Fruit fly (Drosophila melanogaster) whole organism, embryonic: ENCODE data around the gene nkt.

Source experiments
- BtbVII ChIP-seq: fragments of 200-800 bp; sonication (Bioruptor generic); optimal IDR thresholded peaks from 3 replicates; lab custom pipeline; 2017; ENCODE audit warnings: missing biosample characterization, mild to moderate bottlenecking, missing genetic modification characterization
- CG12104 ChIP-seq: fragments of 200-800 bp; sonication (Bioruptor generic); optimal IDR thresholded peaks from 3 replicates; lab custom pipeline; 2016; ENCODE audit warnings: missing biosample characterization, missing genetic modification characterization
- CG13894 ChIP-seq: fragments of 200-800 bp; sonication (Bioruptor generic); optimal IDR thresholded peaks from 3 replicates; lab custom pipeline; 2018; ENCODE audit warnings: missing biosample characterization, mild to moderate bottlenecking, missing genetic modification characterization, moderate library complexity
- CG14050 ChIP-seq: fragments of 200-800 bp; sonication (Bioruptor generic); IDR thresholded peaks from 3 replicates; pipeline ENCODE4 v1.3.6; 2022; ENCODE audit warnings: missing biosample characterization, missing genetic modification characterization
- CG18764 ChIP-seq: fragments of 200-800 bp; sonication (Bioruptor generic); optimal IDR thresholded peaks from 3 replicates; lab custom pipeline; 2016; ENCODE audit warnings: missing biosample characterization, missing genetic modification characterization
- CG3163 ChIP-seq: fragments of 200-800 bp; sonication (Bioruptor generic); optimal IDR thresholded peaks from 3 replicates; lab custom pipeline; 2016; ENCODE audit warnings: missing biosample characterization, missing genetic modification characterization
- CG3407 ChIP-seq: fragments of 200-800 bp; sonication (Bioruptor generic); optimal IDR thresholded peaks from 2 replicates; lab custom pipeline; 2018; ENCODE audit warnings: missing biosample characterization, mild to moderate bottlenecking, missing genetic modification characterization
- CG34376 ChIP-seq: fragments of 200-800 bp; sonication (Bioruptor generic); optimal IDR thresholded peaks from 2 replicates; lab custom pipeline; 2018; ENCODE audit warnings: missing biosample characterization, mild to moderate bottlenecking, missing genetic modification characterization
- CG3995 ChIP-seq: fragments of 200-800 bp; sonication (Bioruptor generic); optimal IDR thresholded peaks from 3 replicates; lab custom pipeline; 2016; ENCODE audit warnings: missing biosample characterization, missing genetic modification characterization
- CG43689 ChIP-seq: fragments of 200-800 bp; sonication (Bioruptor generic); IDR thresholded peaks from 2 replicates; pipeline ENCODE4 v1.3.6; 2022; ENCODE audit warnings: missing biosample characterization, missing genetic modification characterization
- CG4617 ChIP-seq: fragments of 200-800 bp; sonication (Bioruptor generic); optimal IDR thresholded peaks from 3 replicates; lab custom pipeline; 2016; ENCODE audit warnings: missing biosample characterization, missing genetic modification characterization, borderline replicate concordance
- CG4854 ChIP-seq: fragments of 200-800 bp; sonication (Bioruptor generic); optimal IDR thresholded peaks from 2 replicates; lab custom pipeline; 2016; ENCODE audit warnings: missing biosample characterization, missing genetic modification characterization, inconsistent platforms
- CG6683 ChIP-seq: fragments of 200-800 bp; sonication (Bioruptor generic); optimal IDR thresholded peaks from 2 replicates; lab custom pipeline; 2017; ENCODE audit warnings: missing biosample characterization, mild to moderate bottlenecking, missing genetic modification characterization, missing genetic modification reagents
- CG8281 ChIP-seq: fragments of 200-800 bp; sonication (Bioruptor generic); optimal IDR thresholded peaks from 2 replicates; lab custom pipeline; 2018; ENCODE audit warnings: missing biosample characterization, mild to moderate bottlenecking, missing genetic modification characterization, moderate library complexity
- CG8290 ChIP-seq, 3 experiments: fragments of 200-800 bp; sonication (Bioruptor generic); optimal IDR thresholded peaks; 2 replicates each; lab custom pipeline; 2016 to 2019; ENCODE audit warnings: missing biosample characterization in 3 of 3, missing genetic modification characterization in 3 of 3, mild to moderate bottlenecking in 2 of 3, moderate library complexity in 1 of 3
- CHES-1-like ChIP-seq: fragments of 200-800 bp; sonication (Bioruptor generic); optimal IDR thresholded peaks from 2 replicates; lab custom pipeline; 2016; ENCODE audit warnings: missing biosample characterization, missing genetic modification characterization
- Elba2 ChIP-seq: fragments of 200-800 bp; sonication (Bioruptor generic); optimal IDR thresholded peaks from 3 replicates; lab custom pipeline; 2016; ENCODE audit warnings: missing biosample characterization, missing genetic modification characterization
- Hand ChIP-seq: fragments of 200-800 bp; sonication (Bioruptor generic); optimal IDR thresholded peaks from 2 replicates; lab custom pipeline; 2017; ENCODE audit warnings: mild to moderate bottlenecking, missing biosample characterization, missing genetic modification reagents, missing genetic modification characterization
- Lim3 ChIP-seq: fragments of 200-800 bp; sonication (Bioruptor generic); IDR thresholded peaks from 2 replicates; pipeline ENCODE4 v1.3.6; 2022; ENCODE audit warnings: missing biosample characterization, missing genetic modification characterization
- Med ChIP-seq: fragments of 200-800 bp; sonication (Bioruptor generic); peaks from one replicate; lab custom pipeline; 2016; ENCODE audit warnings: missing biosample characterization, missing genetic modification characterization, mild to moderate bottlenecking, inconsistent platforms, moderate library complexity
- NC2β ChIP-seq: fragments of 200-800 bp; sonication (Bioruptor generic); optimal IDR thresholded peaks from 2 replicates; lab custom pipeline; 2016; ENCODE audit warnings: missing biosample characterization, missing genetic modification characterization
- Pdp1 ChIP-seq, 2 experiments: fragments of 200-800 bp; sonication (Bioruptor generic); optimal IDR thresholded peaks; 3 replicates each; lab custom pipeline; 2016; ENCODE audit warnings: missing biosample characterization in 2 of 2, missing genetic modification characterization in 2 of 2, mild to moderate bottlenecking in 1 of 2, moderate library complexity in 1 of 2
- Sox102F ChIP-seq: fragments of 200-800 bp; sonication (Bioruptor generic); optimal IDR thresholded peaks from 2 replicates; lab custom pipeline; 2018; ENCODE audit warnings: missing biosample characterization, mild to moderate bottlenecking, missing genetic modification characterization, moderate library complexity
- Xrp1 ChIP-seq: fragments of 200-800 bp; sonication (Bioruptor generic); IDR thresholded peaks from 2 replicates; pipeline ENCODE4 v1.3.6; 2022; ENCODE audit warnings: missing biosample characterization, missing genetic modification characterization
- ac ChIP-seq: fragments of 200-800 bp; sonication (Bioruptor generic); optimal IDR thresholded peaks from 3 replicates; lab custom pipeline; 2017; ENCODE audit warnings: missing biosample characterization, mild to moderate bottlenecking, missing genetic modification characterization
- cg ChIP-seq: fragments of 200-800 bp; sonication (Bioruptor generic); optimal IDR thresholded peaks from 3 replicates; lab custom pipeline; 2019; ENCODE audit warnings: missing biosample characterization, mild to moderate bottlenecking, missing genetic modification characterization, moderate library complexity
- chn ChIP-seq: fragments of 200-800 bp; sonication (Bioruptor generic); optimal IDR thresholded peaks from 2 replicates; lab custom pipeline; 2016; ENCODE audit warnings: missing biosample characterization, missing genetic modification characterization
- croc ChIP-seq: fragments of 200-800 bp; sonication (Bioruptor generic); conservative IDR thresholded peaks from 3 replicates; pipeline ENCODE4 v1.3.6; 2022; ENCODE audit warnings: missing biosample characterization, missing genetic modification characterization
- emc ChIP-seq: fragments of 200-800 bp; sonication (Bioruptor generic); optimal IDR thresholded peaks from 2 replicates; lab custom pipeline; 2016; ENCODE audit warnings: missing biosample characterization, missing genetic modification characterization
- eve ChIP-seq, 2 experiments: fragments of >200 bp; optimal IDR thresholded peaks; 2 replicates each; lab custom pipeline; 2017; ENCODE audit warnings: missing biosample characterization in 2 of 2, missing genetic modification characterization in 2 of 2
- fd102C ChIP-seq: fragments of 200-800 bp; sonication (Bioruptor generic); optimal IDR thresholded peaks from 2 replicates; lab custom pipeline; 2018; ENCODE audit warnings: missing biosample characterization, mild to moderate bottlenecking, missing genetic modification characterization, moderate library complexity
- gsb-n ChIP-seq: fragments of 200-800 bp; sonication (Bioruptor generic); optimal IDR thresholded peaks from 3 replicates; lab custom pipeline; 2018; ENCODE audit warnings: missing biosample characterization, mild to moderate bottlenecking, missing genetic modification characterization
- klu ChIP-seq: fragments of 200-800 bp; sonication (Bioruptor generic); IDR thresholded peaks from 2 replicates; pipeline ENCODE4 v1.3.6; 2022; ENCODE audit warnings: missing biosample characterization, missing genetic modification characterization
- kni ChIP-seq: fragments of 200-800 bp; sonication (Bioruptor generic); optimal IDR thresholded peaks from 3 replicates; lab custom pipeline; 2017; ENCODE audit warnings: mild to moderate bottlenecking, missing biosample characterization, missing genetic modification reagents, missing genetic modification characterization
- knrl ChIP-seq: fragments of 200-800 bp; sonication (Bioruptor generic); IDR thresholded peaks from 3 replicates; pipeline ENCODE4 v1.3.6; 2022; ENCODE audit warnings: missing biosample characterization, missing genetic modification characterization; ENCODE audit not compliant: partially characterized antibody
- nerfin-1 ChIP-seq: fragments of 200-800 bp; sonication (Bioruptor generic); optimal IDR thresholded peaks from 3 replicates; lab custom pipeline; 2019; ENCODE audit warnings: missing biosample characterization, mild to moderate bottlenecking, missing genetic modification characterization, moderate library complexity
- nerfin-2 ChIP-seq: fragments of 200-800 bp; sonication (Bioruptor generic); IDR thresholded peaks from 2 replicates; pipeline ENCODE4 v1.3.6; 2022; ENCODE audit warnings: missing biosample characterization, missing genetic modification characterization; ENCODE audit not compliant: partially characterized antibody
- pnt ChIP-seq: fragments of 200-800 bp; sonication (Bioruptor generic); optimal IDR thresholded peaks from 3 replicates; lab custom pipeline; 2016; ENCODE audit warnings: missing biosample characterization, missing genetic modification characterization
- pros ChIP-seq: fragments of 200-800 bp; sonication (Bioruptor generic); optimal IDR thresholded peaks from 3 replicates; lab custom pipeline; 2019; ENCODE audit warnings: missing biosample characterization, mild to moderate bottlenecking, missing genetic modification characterization, moderate library complexity
- repo ChIP-seq: fragments of 200-800 bp; sonication (Bioruptor generic); optimal IDR thresholded peaks from 2 replicates; lab custom pipeline; 2016; ENCODE audit warnings: missing biosample characterization, missing genetic modification characterization
- rib ChIP-seq: fragments of 200-800 bp; sonication (Bioruptor generic); IDR thresholded peaks from 2 replicates; pipeline ENCODE4 v1.3.6; 2022; ENCODE audit warnings: missing biosample characterization, missing genetic modification characterization
- sens ChIP-seq: fragments of 200-800 bp; sonication (Bioruptor generic); peaks from one replicate; lab custom pipeline; 2016; ENCODE audit warnings: missing biosample characterization, missing genetic modification characterization
- seq ChIP-seq: fragments of 200-800 bp; sonication (Bioruptor generic); IDR thresholded peaks from 2 replicates; pipeline ENCODE4 v1.3.6; 2022; ENCODE audit warnings: missing biosample characterization, missing genetic modification characterization
- vvl ChIP-seq: fragments of 200-800 bp; sonication (Bioruptor generic); IDR thresholded peaks from 2 replicates; pipeline ENCODE4 v1.3.6; 2022; ENCODE audit warnings: missing biosample characterization, missing genetic modification characterization
- zf30C ChIP-seq: fragments of 200-800 bp; sonication (Bioruptor generic); optimal IDR thresholded peaks from 3 replicates; lab custom pipeline; 2018; ENCODE audit warnings: missing biosample characterization, mild to moderate bottlenecking, missing genetic modification characterization

nkt gene

dm6 chr3L:11246046-11246887 is 45.1 kb downstream of the nkt start (continued):
- TF ChIP-seq emc (no peak), repo (GFP tag; lab: Kevin White, UChicago) (no peak), Sox102F (peak; percentile 26), Xrp1 (GFP tag; lab: Robert Waterston, UW) (peak; percentile 51; the same call in 1 of the 2 replicates), CG13894 (tag; lab: Kevin White, UChicago) (peak; percentile 1), CG6683 (GFP tag; lab: Kevin White, UChicago) (no peak), CG34376 (GFP tag; lab: Kevin White, UChicago) (peak; percentile 17), CHES-1-like (GFP tag; lab: Kevin White, UChicago) (peak; percentile 45), Med (GFP tag; lab: Kevin White, UChicago) (peak; percentile 84), Hand (GFP tag; lab: Kevin White, UChicago) (no peak), pnt (GFP tag; lab: Kevin White, UChicago) (no peak), CG3407 (GFP tag; lab: Kevin White, UChicago) (peak; percentile 100), sens (GFP tag; lab: Kevin White, UChicago) (peak; percentile 77), CG14050 (GFP tag; lab: Robert Waterston, UW) (no peak), cg (GFP tag; lab: Kevin White, UChicago) (peak; percentile 96), Lim3 (GFP tag; lab: Robert Waterston, UW) (no peak), CG18764 (GFP tag; lab: Kevin White, UChicago) (no peak), chn (GFP tag; lab: Kevin White, UChicago) (no peak), gsb-n (tag; lab: Kevin White, UChicago) (no peak), CG43689 (no peak), CG4617 (GFP tag; lab: Kevin White, UChicago) (no peak)

dm6 chr3L:11247370-11248255 is 46.5 kb downstream of the nkt start:
- TF ChIP-seq nerfin-2 (GFP tag; lab: Robert Waterston, UW) (no peak), Pdp1 (GFP tag; optimal IDR thresholded peaks at IDR 0.05; lab: Kevin White, UChicago) (peak in 1 of 2 experiments; percentile 3), nerfin-1 (tag; lab: Kevin White, UChicago) (peak; percentile 47), NC2β (peak; percentile 13), ac (peak; percentile 57), rib (GFP tag; lab: Robert Waterston, UW) (peak; percentile 60; the same call in 1 of the 2 replicates), CG8281 (tag; lab: Kevin White, UChicago) (no peak), knrl (GFP tag; lab: Robert Waterston, UW) (no peak), seq (peak; percentile 52; the same call in 1 of the 2 replicates), Elba2 (GFP tag; lab: Kevin White, UChicago) (peak; percentile 40), CG3407 (GFP tag; lab: Kevin White, UChicago) (peak; percentile 96), CG3995 (GFP tag; lab: Kevin White, UChicago) (no peak), croc (no peak), eve (GFP tag; optimal IDR thresholded peaks at IDR 0.05; lab: Kevin White, UChicago) (peak in 1 of 2 experiments; percentile 74), CG12104 (GFP tag; lab: Kevin White, UChicago) (no peak), kni (GFP tag; lab: Kevin White, UChicago) (peak; percentile 81), CG4854 (GFP tag; lab: Kevin White, UChicago) (no peak), BtbVII (GFP tag; lab: Kevin White, UChicago) (peak; percentile 28), vvl (GFP tag; lab: Robert Waterston, UW) (peak; percentile 67; the same call in 1 of the 2 replicates), pros (GFP tag; lab: Kevin White, UChicago) (peak; percentile 54), klu (GFP tag; lab: Robert Waterston, UW) (no peak), zf30C (GFP tag; lab: Kevin White, UChicago) (peak; percentile 15), CG8290 (GFP tag; optimal IDR thresholded peaks at IDR 0.05; lab: Kevin White, UChicago) (no peak), CG8290 (tag; optimal IDR thresholded peaks at IDR 0.05; lab: Kevin White, UChicago) (peak in 1 of 2 experiments; percentile 45), fd102C (GFP tag; lab: Kevin White, UChicago) (peak; percentile 37), CG3163 (peak; percentile 94)
